Worm (Caenorhabditis elegans) whole organism, dauer: ENCODE measurements around the gene dlhd-1.

Experiments used
- unc-62 ChIP-seq: sonication (generic microtip); optimal IDR thresholded peaks from 2 replicates; lab custom pipeline; 2017; ENCODE audit warnings: missing biosample characterization, missing genetic modification reagents, missing genetic modification characterization

The dlhd-1 gene

ce11 chrII:1149390-1149789 lies 22.5 kb downstream of the dlhd-1 start:
- no peak for TF ChIP-seq unc-62

ce11 chrII:1143173-1143738 lies 28.7 kb downstream of the dlhd-1 start:
- TF ChIP-seq unc-62 = no peak

ce11 chrII:1141720-1142574 lies 30.0 kb downstream of the dlhd-1 start:
- TF ChIP-seq unc-62 = no peak

- TF ChIP-seq unc-62 = no peak
Observed at ce11 chrII:1140689-1141088, 31.2 kb downstream of the dlhd-1 start, which contains the start of gene W09B6.4. TSS of gene W09B6.4 (minus strand) at chrII:1140839.

- TF ChIP-seq unc-62 = no peak
Observed at ce11 chrII:1138618-1139017, 33.3 kb downstream of the dlhd-1 start.

ce11 chrII:1136485-1136884 lies 35.4 kb downstream of the dlhd-1 start, which contains the start of gene pod-2:
TSS of gene pod-2 (plus strand) at chrII:1136785.
- no peak for TF ChIP-seq unc-62

- no peak for TF ChIP-seq unc-62
Observed at ce11 chrII:1133295-1133694, 38.6 kb downstream of the dlhd-1 start.

ce11 chrII:1132750-1133149 lies 39.2 kb downstream of the dlhd-1 start:
- TF ChIP-seq unc-62 = no peak

- TF ChIP-seq unc-62 = no peak
Observed at ce11 chrII:1131821-1132220, 40.1 kb downstream of the dlhd-1 start.

ce11 chrII:1131367-1131766 lies 40.6 kb downstream of the dlhd-1 start:
- no peak for TF ChIP-seq unc-62

- TF ChIP-seq unc-62 = no peak
Observed at ce11 chrII:1130241-1130640, 41.7 kb downstream of the dlhd-1 start.

- TF ChIP-seq unc-62 = no peak
Observed at ce11 chrII:1127676-1128075, 44.3 kb downstream of the dlhd-1 start, which contains the start of gene taf-6.1. TSS of gene taf-6.1 (plus strand) at chrII:1127976.

ce11 chrII:1126472-1126871 lies 45.5 kb downstream of the dlhd-1 start:
- TF ChIP-seq unc-62 = no peak

ce11 chrII:1124757-1125156 lies 47.2 kb downstream of the dlhd-1 start:
- TF ChIP-seq unc-62 = no peak

- TF ChIP-seq unc-62 = no peak
Observed at ce11 chrII:1123208-1123607, 48.7 kb downstream of the dlhd-1 start, which contains the start of the genes sut-1 and eri-3. TSS of gene sut-1 (minus strand) at chrII:1123265. TSS of gene eri-3 (plus strand) at chrII:1123534.
